Worm (Caenorhabditis elegans) whole organism, young adult: ENCODE results near the gene F11C7.2.
A peak's percentile ranks its signal among the peaks of the same experiment; 100 is the strongest.

Experiments used
- B0336.3 ChIP-seq: fragments of 200-800 bp; sonication (Bioruptor generic); IDR thresholded peaks from 2 replicates; pipeline ENCODE4 v1.3.6; 2022; ENCODE audit warnings: missing genetic modification characterization, missing compliant biosample characterization
- C06A6.2 ChIP-seq: fragments of 200-800 bp; sonication (Bioruptor generic); conservative IDR thresholded peaks from 2 replicates; pipeline ENCODE4 v1.3.6; 2022; ENCODE audit warnings: missing genetic modification characterization, missing compliant biosample characterization
- C17E4.6 ChIP-seq: fragments of 200-800 bp; sonication (Bioruptor generic); IDR thresholded peaks from 2 replicates; pipeline ENCODE4 v1.3.6; 2022; ENCODE audit warnings: missing genetic modification reagents, missing genetic modification characterization, missing compliant biosample characterization
- F22D6.2 ChIP-seq: sonication (generic microtip); optimal IDR thresholded peaks from 2 replicates; lab custom pipeline; 2016; ENCODE audit warnings: mild to moderate bottlenecking, missing genetic modification characterization, missing compliant biosample characterization
- F37B4.10 ChIP-seq: fragments of 200-800 bp; sonication (Bioruptor generic); IDR thresholded peaks from 2 replicates; pipeline ENCODE4 v1.3.6; 2022; ENCODE audit warnings: missing genetic modification characterization, missing compliant biosample characterization
- F52B5.7 ChIP-seq: sonication (generic microtip); optimal IDR thresholded peaks from 2 replicates; lab custom pipeline; 2016; ENCODE audit warnings: mild to moderate bottlenecking, missing genetic modification characterization, missing compliant biosample characterization
- F57A8.1 ChIP-seq: fragments of 200-800 bp; sonication (Bioruptor generic); optimal IDR thresholded peaks from 2 replicates; lab custom pipeline; 2018; ENCODE audit warnings: mild to moderate bottlenecking, missing genetic modification characterization, moderate library complexity, missing compliant biosample characterization
- T26A5.8 ChIP-seq: sonication (generic microtip); optimal IDR thresholded peaks from 2 replicates; lab custom pipeline; 2016; ENCODE audit warnings: missing genetic modification characterization, missing compliant biosample characterization
- Y67H2A.10 ChIP-seq: fragments of 200-800 bp; sonication (Bioruptor generic); conservative IDR thresholded peaks from 2 replicates; pipeline ENCODE4 v1.3.6; 2022; ENCODE audit warnings: missing genetic modification reagents, missing genetic modification characterization, missing compliant biosample characterization
- ZK185.1 ChIP-seq: sonication (generic microtip); optimal IDR thresholded peaks from 2 replicates; lab custom pipeline; 2016; ENCODE audit warnings: mild to moderate bottlenecking, missing genetic modification characterization, missing compliant biosample characterization; ENCODE audit not compliant: poor library complexity, severe bottlenecking
- ama-1 ChIP-seq, 3 experiments: fragments of 150-350 bp in 1 of 3; sonication (generic microtip) in 2 of 3; optimal IDR thresholded peaks; 2 replicates each; lab custom pipeline; 2014 to 2018; ENCODE audit warnings: missing biosample characterization in 2 of 3, missing genetic modification characterization in 2 of 3, missing genetic modification reagents in 2 of 3
- athp-1 ChIP-seq: sonication (generic microtip); optimal IDR thresholded peaks from 2 replicates; lab custom pipeline; 2017; ENCODE audit warnings: mild to moderate bottlenecking, missing genetic modification characterization, missing compliant biosample characterization
- bed-1 ChIP-seq: fragments of 200-800 bp; sonication (Bioruptor generic); IDR thresholded peaks from 2 replicates; pipeline ENCODE4 v1.3.6; 2022; ENCODE audit warnings: missing genetic modification reagents, missing genetic modification characterization, missing compliant biosample characterization
- ceh-100 ChIP-seq: fragments of 200-800 bp; sonication (Bioruptor generic); IDR thresholded peaks from 2 replicates; pipeline ENCODE4 v1.3.6; 2022; ENCODE audit warnings: missing genetic modification reagents, missing genetic modification characterization, missing compliant biosample characterization
- ceh-58 ChIP-seq: fragments of 200-800 bp; sonication (Bioruptor generic); IDR thresholded peaks from 2 replicates; pipeline ENCODE4 v1.3.6; 2022; ENCODE audit warnings: missing genetic modification characterization, missing compliant biosample characterization
- ceh-91 ChIP-seq: fragments of 200-800 bp; sonication (Bioruptor generic); IDR thresholded peaks from 2 replicates; pipeline ENCODE4 v1.3.6; 2022; ENCODE audit warnings: missing genetic modification reagents, missing genetic modification characterization, missing compliant biosample characterization
- hmg-1.2 ChIP-seq: fragments of 200-800 bp; sonication (Bioruptor generic); IDR thresholded peaks from 2 replicates; pipeline ENCODE4 v1.3.6; 2022; ENCODE audit warnings: missing genetic modification reagents, missing genetic modification characterization, missing compliant biosample characterization
- hsf-1 ChIP-seq: fragments of 200-800 bp; sonication (Bioruptor generic); IDR thresholded peaks from 2 replicates; pipeline ENCODE4 v1.3.6; 2022; ENCODE audit warnings: missing genetic modification reagents, missing genetic modification characterization, missing compliant biosample characterization
- lin-26 ChIP-seq: fragments of 200-800 bp; sonication (Bioruptor generic); IDR thresholded peaks from 2 replicates; pipeline ENCODE4 v1.3.6; 2022; ENCODE audit warnings: missing genetic modification reagents, missing genetic modification characterization, missing compliant biosample characterization
- lin-54 ChIP-seq: fragments of 200-800 bp; sonication (Bioruptor generic); optimal IDR thresholded peaks from 2 replicates; lab custom pipeline; 2018; ENCODE audit warnings: mild to moderate bottlenecking, missing genetic modification characterization, missing compliant biosample characterization
- lsy-27 ChIP-seq: sonication (generic microtip); optimal IDR thresholded peaks from 2 replicates; lab custom pipeline; 2017; ENCODE audit warnings: missing genetic modification characterization, mild to moderate bottlenecking, missing compliant biosample characterization, antibody characterized with exemption, missing genotype, borderline replicate concordance; ENCODE audit not compliant: insufficient read depth
- madf-10 ChIP-seq: sonication (generic microtip); optimal IDR thresholded peaks from 2 replicates; lab custom pipeline; 2016; ENCODE audit warnings: mild to moderate bottlenecking, missing genetic modification characterization, missing compliant biosample characterization
- madf-3 ChIP-seq: fragments of 200-800 bp; sonication (Bioruptor generic); IDR thresholded peaks from 2 replicates; pipeline ENCODE4 v1.3.6; 2022; ENCODE audit warnings: missing genetic modification reagents, missing genetic modification characterization, missing compliant biosample characterization
- madf-6 ChIP-seq: fragments of 200-800 bp; sonication (Bioruptor generic); IDR thresholded peaks from 2 replicates; pipeline ENCODE4 v1.3.6; 2022; ENCODE audit warnings: missing genetic modification reagents, missing genetic modification characterization, missing compliant biosample characterization
- mxl-1 ChIP-seq: sonication (generic microtip); optimal IDR thresholded peaks from 2 replicates; lab custom pipeline; 2016; ENCODE audit warnings: missing genetic modification characterization, missing compliant biosample characterization
- nfya-1 ChIP-seq: sonication (generic microtip); optimal IDR thresholded peaks from 2 replicates; lab custom pipeline; 2017; ENCODE audit warnings: antibody characterized with exemption, missing compliant biosample characterization, missing genetic modification characterization, borderline replicate concordance; ENCODE audit not compliant: insufficient read depth
- nfya-2 ChIP-seq: fragments of 200-800 bp; sonication (Bioruptor generic); IDR thresholded peaks from 2 replicates; pipeline ENCODE4 v1.3.6; 2022; ENCODE audit warnings: missing genetic modification reagents, missing genetic modification characterization, missing compliant biosample characterization
- nfyb-1 ChIP-seq: fragments of 200-800 bp; sonication (Bioruptor generic); IDR thresholded peaks from 2 replicates; pipeline ENCODE4 v1.3.6; 2022; ENCODE audit warnings: missing genetic modification reagents, missing genetic modification characterization, missing compliant biosample characterization
- nhr-27 ChIP-seq: fragments of 200-800 bp; sonication (Bioruptor generic); optimal IDR thresholded peaks from 2 replicates; lab custom pipeline; 2018; ENCODE audit warnings: mild to moderate bottlenecking, missing genetic modification characterization, moderate library complexity, missing compliant biosample characterization
- nhr-80 ChIP-seq: sonication (generic microtip); optimal IDR thresholded peaks from 2 replicates; lab custom pipeline; 2016; ENCODE audit warnings: missing genetic modification characterization, missing compliant biosample characterization
- nhr-90 ChIP-seq: sonication (generic microtip); optimal IDR thresholded peaks from 2 replicates; lab custom pipeline; 2016; ENCODE audit warnings: missing genotype, mild to moderate bottlenecking, missing genetic modification characterization, missing compliant biosample characterization
- pbrm-1 ChIP-seq: fragments of 200-800 bp; sonication (Bioruptor generic); IDR thresholded peaks from 2 replicates; pipeline ENCODE4 v1.3.6; 2022; ENCODE audit warnings: missing genetic modification reagents, missing genetic modification characterization, missing compliant biosample characterization
- rcor-1 ChIP-seq: fragments of 200-800 bp; sonication (Bioruptor generic); IDR thresholded peaks from 2 replicates; pipeline ENCODE4 v1.3.6; 2022; ENCODE audit warnings: missing genetic modification reagents, missing genetic modification characterization, missing compliant biosample characterization
- rec-8 ChIP-seq, 2 experiments: sonication (generic microtip); optimal IDR thresholded peaks; 2 replicates each; lab custom pipeline; 2016; ENCODE audit warnings: mild to moderate bottlenecking in 2 of 2, missing genetic modification characterization in 2 of 2, missing genetic modification reagents in 2 of 2, missing genotype in 2 of 2, missing biosample characterization in 1 of 2, missing compliant biosample characterization in 1 of 2, moderate library complexity in 1 of 2
- sdz-38 ChIP-seq: sonication (generic microtip); optimal IDR thresholded peaks from 2 replicates; lab custom pipeline; 2016; ENCODE audit warnings: missing genotype, missing genetic modification characterization, missing compliant biosample characterization
- snpc-1.3 ChIP-seq: sonication (generic microtip); optimal IDR thresholded peaks from 2 replicates; lab custom pipeline; 2017; ENCODE audit warnings: missing genetic modification characterization, mild to moderate bottlenecking, missing compliant biosample characterization, antibody characterized with exemption, moderate library complexity, missing genotype, missing genetic modification reagents; ENCODE audit not compliant: insufficient read depth
- somi-1 ChIP-seq: fragments of 200-800 bp; sonication (Bioruptor generic); optimal IDR thresholded peaks from 2 replicates; lab custom pipeline; 2018; ENCODE audit warnings: mild to moderate bottlenecking, missing genetic modification characterization, missing compliant biosample characterization
- tlf-1 ChIP-seq: fragments of 200-800 bp; sonication (Bioruptor generic); optimal IDR thresholded peaks from 2 replicates; lab custom pipeline; 2018; ENCODE audit warnings: mild to moderate bottlenecking, missing genetic modification characterization, missing compliant biosample characterization
- zfh-2 ChIP-seq: fragments of 200-800 bp; sonication (Bioruptor generic); conservative IDR thresholded peaks from 2 replicates; pipeline ENCODE4 v1.3.6; 2022; ENCODE audit warnings: missing genetic modification reagents, missing genetic modification characterization, missing compliant biosample characterization
- zim-3 ChIP-seq: sonication (generic microtip); optimal IDR thresholded peaks from 2 replicates; lab custom pipeline; 2017; ENCODE audit warnings: mild to moderate bottlenecking, missing genetic modification characterization, moderate library complexity, missing compliant biosample characterization
- ztf-6 ChIP-seq: fragments of 200-800 bp; sonication (Bioruptor generic); IDR thresholded peaks from 2 replicates; pipeline ENCODE4 v1.3.6; 2022; ENCODE audit warnings: missing genetic modification reagents, missing genetic modification characterization, missing compliant biosample characterization

Gene F11C7.2

ce11 chrX:17378996-17379395 lies 17.6 kb upstream of the F11C7.2 start:
- TF ChIP-seq bed-1 (GFP tag; lab: Robert Waterston, UW) = no peak
- no peak for TF ChIP-seq somi-1
- TF ChIP-seq nhr-80 (tag; lab: Kevin White, UChicago) = peak; percentile 7
- TF ChIP-seq lin-26 (GFP tag; lab: Robert Waterston, UW) = no peak

ce11 chrX:17379675-17380074 lies 16.9 kb upstream of the F11C7.2 start, which contains the start of gene F10D7.10:
Gene F10D7.10 (minus strand): TSS chrX:17379775.
- TF ChIP-seq tlf-1 (GFP tag; lab: Kevin White, UChicago) = no peak
- no peak for TF ChIP-seq nhr-27 (tag; lab: Kevin White, UChicago)
- TF ChIP-seq athp-1 (tag; lab: Kevin White, UChicago) = no peak
- no peak for TF ChIP-seq F57A8.1 (GFP tag; lab: Kevin White, UChicago)
- TF ChIP-seq C06A6.2 (GFP tag; lab: Robert Waterston, UW) = no peak
- TF ChIP-seq sdz-38 = no peak
- no peak for TF ChIP-seq rec-8 (tag; optimal IDR thresholded peaks at IDR 0.05; lab: Kevin White, UChicago)
- no peak for TF ChIP-seq F22D6.2 (tag; lab: Kevin White, UChicago)
- TF ChIP-seq madf-3 = no peak
- no peak for TF ChIP-seq Y67H2A.10 (GFP tag; lab: Robert Waterston, UW)
- no peak for TF ChIP-seq ceh-100
- no peak for TF ChIP-seq nfya-1 (tag; lab: Kevin White, UChicago)
- no peak for TF ChIP-seq lin-54
- TF ChIP-seq F52B5.7 (tag; lab: Kevin White, UChicago) = no peak
- TF ChIP-seq nhr-90 (tag; lab: Kevin White, UChicago) = no peak
- TF ChIP-seq mxl-1 = no peak
- TF ChIP-seq ceh-91 (GFP tag; lab: Robert Waterston, UW) = no peak

ce11 chrX:17381975-17382374 lies 14.6 kb upstream of the F11C7.2 start, which contains the start of gene F10D7.4:
Gene F10D7.4 (minus strand): TSS chrX:17382075.
- TF ChIP-seq F52B5.7 (tag; lab: Kevin White, UChicago) (no peak), tlf-1 (GFP tag; lab: Kevin White, UChicago) (no peak), ZK185.1 (tag; lab: Kevin White, UChicago) (no peak), zim-3 (tag; lab: Kevin White, UChicago) (no peak)

ce11 chrX:17384343-17384742 lies 12.3 kb upstream of the F11C7.2 start:
- no peak for TF ChIP-seq T26A5.8 (tag; lab: Kevin White, UChicago)
- TF ChIP-seq ama-1 (optimal IDR thresholded peaks at IDR 0.05; lab: Kevin White, UChicago) = no peak
- TF ChIP-seq ama-1 (GFP tag; optimal IDR thresholded peaks at IDR 0.05; lab: Kevin White, UChicago) = no peak
- TF ChIP-seq zfh-2 (GFP tag; lab: Robert Waterston, UW) = peak; percentile 80
- no peak for TF ChIP-seq rcor-1 (GFP tag; lab: Robert Waterston, UW)
- TF ChIP-seq ztf-6 (GFP tag; lab: Robert Waterston, UW) = no peak
- TF ChIP-seq madf-6 = no peak

ce11 chrX:17385102-17385501 lies 11.5 kb upstream of the F11C7.2 start:
- no peak for TF ChIP-seq hmg-1.2 (GFP tag; lab: Robert Waterston, UW)
- TF ChIP-seq B0336.3 (GFP tag; lab: Robert Waterston, UW) = no peak
- no peak for TF ChIP-seq hsf-1 (GFP tag; lab: Robert Waterston, UW)
- no peak for TF ChIP-seq nfya-2
- no peak for TF ChIP-seq mxl-1
- no peak for TF ChIP-seq F37B4.10 (GFP tag; lab: Robert Waterston, UW)
- TF ChIP-seq nfyb-1 (GFP tag; lab: Robert Waterston, UW) = no peak
- TF ChIP-seq snpc-1.3 (tag; lab: Kevin White, UChicago) = no peak
- no peak for TF ChIP-seq C17E4.6 (GFP tag; lab: Robert Waterston, UW)
- TF ChIP-seq pbrm-1 = no peak
- TF ChIP-seq lsy-27 (tag; lab: Kevin White, UChicago) = no peak
- no peak for TF ChIP-seq ceh-58 (GFP tag; lab: Robert Waterston, UW)
- TF ChIP-seq madf-10 = no peak
- TF ChIP-seq, all 124 proteins: peak for 0
